Worm (Caenorhabditis elegans) whole organism, mixed stage, embryonic: ENCODE data around the gene C06E7.88.

Experiments
- ces-1 ChIP-seq: fragments of 150-350 bp; optimal IDR thresholded peaks from 2 replicates; lab custom pipeline; 2014; ENCODE audit warnings: missing biosample characterization, missing genetic modification reagents, missing genetic modification characterization
- elt-3 ChIP-seq: fragments of 150-350 bp; optimal IDR thresholded peaks from 2 replicates; lab custom pipeline; 2014; ENCODE audit warnings: missing biosample characterization, missing genetic modification characterization
- flh-1 ChIP-seq: fragments of 200-800 bp; sonication (Bioruptor generic); optimal IDR thresholded peaks from 2 replicates; lab custom pipeline; 2018; ENCODE audit warnings: mild to moderate bottlenecking, missing genetic modification characterization, moderate library complexity, missing compliant biosample characterization
- lsy-2 ChIP-seq: fragments of 150-350 bp; optimal IDR thresholded peaks from 2 replicates; lab custom pipeline; 2014; ENCODE audit warnings: missing biosample characterization, missing genetic modification characterization
- nhr-237 ChIP-seq: fragments of 150-350 bp; optimal IDR thresholded peaks from 2 replicates; lab custom pipeline; 2014; ENCODE audit warnings: missing biosample characterization, missing genetic modification characterization
- nhr-28 ChIP-seq: fragments of 150-350 bp; optimal IDR thresholded peaks from 2 replicates; lab custom pipeline; 2014; ENCODE audit warnings: missing biosample characterization, missing genetic modification characterization
- snpc-4 ChIP-seq: fragments of 150-350 bp; optimal IDR thresholded peaks from 2 replicates; lab custom pipeline; 2014; ENCODE audit warnings: missing biosample characterization, missing genetic modification characterization
- sptf-1 ChIP-seq: sonication (generic microtip); optimal IDR thresholded peaks from 2 replicates; lab custom pipeline; 2017; ENCODE audit warnings: mild to moderate bottlenecking, missing genetic modification characterization, moderate library complexity, missing compliant biosample characterization
- tbx-8 ChIP-seq: fragments of 200-800 bp; sonication (Bioruptor generic); optimal IDR thresholded peaks from 2 replicates; lab custom pipeline; 2018; ENCODE audit warnings: mild to moderate bottlenecking, missing genetic modification characterization, moderate library complexity, missing compliant biosample characterization
- unc-62 ChIP-seq: fragments of 150-350 bp; optimal IDR thresholded peaks from 2 replicates; lab custom pipeline; 2014; ENCODE audit warnings: missing biosample characterization, missing genetic modification reagents, missing genetic modification characterization
- zip-8 ChIP-seq: fragments of 150-350 bp; optimal IDR thresholded peaks from 2 replicates; lab custom pipeline; 2014; ENCODE audit warnings: missing biosample characterization, missing genetic modification characterization
- ztf-11 ChIP-seq: fragments of 150-350 bp; optimal IDR thresholded peaks from 2 replicates; lab custom pipeline; 2014; ENCODE audit warnings: missing biosample characterization, missing genetic modification characterization

DNA sequence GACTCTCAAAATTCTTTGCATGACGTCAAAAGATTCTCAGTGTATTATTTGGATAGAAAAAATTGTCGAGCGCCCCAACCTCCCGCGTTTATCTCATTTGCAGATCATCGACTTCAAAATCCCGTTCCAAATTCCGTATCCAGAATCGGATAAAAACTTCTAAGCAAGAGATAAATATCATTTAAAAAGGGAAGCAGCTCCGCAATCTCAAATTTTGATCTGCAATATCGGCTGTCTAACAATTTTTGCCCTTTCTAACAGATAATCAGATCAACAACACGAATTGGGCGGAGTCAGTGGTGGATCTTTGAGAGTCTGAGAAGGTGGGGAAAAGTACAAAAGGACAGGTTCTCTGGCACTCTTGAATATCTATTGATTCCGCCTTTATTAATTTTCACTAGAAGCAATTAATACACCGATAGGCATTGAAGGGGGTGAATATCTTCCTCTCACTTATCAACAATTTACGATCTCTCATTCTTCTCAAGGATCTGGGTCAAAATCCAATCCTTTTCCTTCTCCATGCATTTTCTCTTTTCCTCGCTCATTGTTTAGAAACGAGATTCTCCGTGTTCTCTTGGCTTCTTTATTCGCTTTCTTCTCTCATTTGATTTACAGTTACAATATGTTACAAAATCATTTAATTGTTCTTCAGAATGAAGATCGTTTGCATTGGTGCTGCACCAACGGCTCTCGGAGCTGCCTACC, 18.2 kb upstream of the C06E7.88 start, which contains the start of gene glf-1:
- TF ChIP-seq zip-8 (tag; lab: Kevin White, UChicago): no peak
- TF ChIP-seq flh-1 (GFP tag; lab: Kevin White, UChicago): no peak
- TF ChIP-seq elt-3 (tag; lab: Kevin White, UChicago): no peak
- no peak for TF ChIP-seq nhr-28 (tag; lab: Kevin White, UChicago)
- no peak for TF ChIP-seq sptf-1
- TF ChIP-seq nhr-237 (tag; lab: Kevin White, UChicago): no peak
- no peak for TF ChIP-seq tbx-8 (GFP tag; lab: Kevin White, UChicago)
- no peak for TF ChIP-seq snpc-4 (tag; lab: Kevin White, UChicago)
- no peak for TF ChIP-seq lsy-2 (tag; lab: Kevin White, UChicago)
- TF ChIP-seq ces-1 (GFP tag; lab: Kevin White, UChicago): no peak
- TF ChIP-seq ztf-11: no peak
- TF ChIP-seq unc-62 (GFP tag; lab: Kevin White, UChicago): no peak
